Fruit fly (Drosophila melanogaster) whole organism, embryonic: ENCODE measurements around the gene CG33641.

Source experiments
- Adf1 ChIP-seq: fragments of 200-800 bp; sonication (Bioruptor generic); IDR thresholded peaks from 2 replicates; pipeline ENCODE4 v1.3.6; 2022; ENCODE audit warnings: missing biosample characterization, missing genetic modification characterization
- BtbVII ChIP-seq: fragments of 200-800 bp; sonication (Bioruptor generic); optimal IDR thresholded peaks from 3 replicates; lab custom pipeline; 2017; ENCODE audit warnings: missing biosample characterization, mild to moderate bottlenecking, missing genetic modification characterization
- CG10959 ChIP-seq: fragments of 200-800 bp; sonication (Bioruptor generic); IDR thresholded peaks from 2 replicates; pipeline ENCODE4 v1.3.6; 2022; ENCODE audit warnings: missing biosample characterization, missing genetic modification characterization
- CG12659 ChIP-seq: fragments of 200-800 bp; sonication (Bioruptor generic); optimal IDR thresholded peaks from 3 replicates; lab custom pipeline; 2017; ENCODE audit warnings: mild to moderate bottlenecking, missing biosample characterization, missing genetic modification reagents, missing genetic modification characterization
- CG14441 ChIP-seq: fragments of 200-800 bp; sonication (Bioruptor generic); IDR thresholded peaks from 2 replicates; pipeline ENCODE4 v1.3.6; 2022; ENCODE audit warnings: missing biosample characterization, missing genetic modification characterization
- CG14860 ChIP-seq: fragments of 200-800 bp; sonication (Bioruptor generic); IDR thresholded peaks from 3 replicates; pipeline ENCODE4 v1.3.6; 2022; ENCODE audit warnings: missing biosample characterization, missing genetic modification characterization; ENCODE audit not compliant: partially characterized antibody
- CG17568 ChIP-seq: fragments of 200-800 bp; sonication (Bioruptor generic); optimal IDR thresholded peaks from 2 replicates; lab custom pipeline; 2018; ENCODE audit warnings: missing biosample characterization, mild to moderate bottlenecking, missing genetic modification characterization, moderate library complexity
- CG2129 ChIP-seq: fragments of 200-800 bp; sonication (Bioruptor generic); IDR thresholded peaks from 2 replicates; pipeline ENCODE4 v1.3.6; 2022; ENCODE audit warnings: missing biosample characterization, missing genetic modification characterization; ENCODE audit not compliant: partially characterized antibody
- CG3726 ChIP-seq: fragments of 200-800 bp; sonication (Bioruptor generic); IDR thresholded peaks from 3 replicates; pipeline ENCODE4, ENCODE4 v1.3.6; 2022; ENCODE audit warnings: missing biosample characterization, missing genetic modification characterization
- CG4730 ChIP-seq: fragments of 200-800 bp; sonication (Bioruptor generic); IDR thresholded peaks from 2 replicates; pipeline ENCODE4 v1.3.6; 2022; ENCODE audit warnings: missing biosample characterization, missing genetic modification characterization
- CG5953 ChIP-seq: fragments of 200-800 bp; sonication (Bioruptor generic); IDR thresholded peaks from 2 replicates; pipeline ENCODE4 v1.3.6; 2022; ENCODE audit warnings: missing biosample characterization, missing genetic modification characterization
- CG6791 ChIP-seq: fragments of 200-800 bp; sonication (Bioruptor generic); IDR thresholded peaks from 3 replicates; pipeline ENCODE4 v1.3.6; 2022; ENCODE audit warnings: missing biosample characterization, missing genetic modification characterization; ENCODE audit not compliant: partially characterized antibody
- CG7786 ChIP-seq: fragments of 200-800 bp; sonication (Bioruptor generic); optimal IDR thresholded peaks from 2 replicates; lab custom pipeline; 2016; ENCODE audit warnings: missing biosample characterization, missing genetic modification characterization
- CG7839 ChIP-seq: fragments of 200-800 bp; sonication (Bioruptor generic); optimal IDR thresholded peaks from 3 replicates; lab custom pipeline; 2018; ENCODE audit warnings: missing biosample characterization, mild to moderate bottlenecking, missing genetic modification characterization, moderate library complexity
- D ChIP-seq, 2 experiments: fragments of 200-800 bp in 1 of 2; fragments of >200 bp in 1 of 2; sonication (Bioruptor generic) in 1 of 2; optimal IDR thresholded peaks; 2 replicates in 1 of 2; 3 replicates in 1 of 2; lab custom pipeline; 2017; ENCODE audit warnings: mild to moderate bottlenecking in 1 of 2, missing biosample characterization in 1 of 2, missing genetic modification characterization in 1 of 2, missing genetic modification reagents in 1 of 2
- D19A ChIP-seq: fragments of 200-800 bp; optimal IDR thresholded peaks from 3 replicates; lab custom pipeline; 2019; ENCODE audit warnings: missing biosample characterization, mild to moderate bottlenecking, missing genetic modification characterization, moderate library complexity
- Ets65A ChIP-seq: fragments of 200-800 bp; sonication (Bioruptor generic); peaks from one replicate; lab custom pipeline; 2016; ENCODE audit warnings: missing biosample characterization, missing genetic modification characterization
- Fer3 ChIP-seq: fragments of 200-800 bp; sonication (Bioruptor generic); optimal IDR thresholded peaks from 2 replicates; lab custom pipeline; 2018; ENCODE audit warnings: missing biosample characterization, mild to moderate bottlenecking, missing genetic modification characterization, moderate library complexity
- HLHmδ ChIP-seq: fragments of 200-800 bp; sonication (Bioruptor generic); optimal IDR thresholded peaks from 2 replicates; lab custom pipeline; 2018; ENCODE audit warnings: missing biosample characterization, mild to moderate bottlenecking, missing genetic modification characterization, moderate library complexity
- HmgZ ChIP-seq: fragments of 200-800 bp; sonication (Bioruptor generic); optimal IDR thresholded peaks from 2 replicates; lab custom pipeline; 2018; ENCODE audit warnings: missing biosample characterization, mild to moderate bottlenecking, missing genetic modification characterization
- Lim3 ChIP-seq: fragments of 200-800 bp; sonication (Bioruptor generic); IDR thresholded peaks from 2 replicates; pipeline ENCODE4 v1.3.6; 2022; ENCODE audit warnings: missing biosample characterization, missing genetic modification characterization
- Meics ChIP-seq: fragments of 200-800 bp; sonication (Bioruptor generic); optimal IDR thresholded peaks from 2 replicates; lab custom pipeline; 2017; ENCODE audit warnings: missing biosample characterization, mild to moderate bottlenecking, missing genetic modification characterization
- Oli ChIP-seq: fragments of 200-800 bp; sonication (Bioruptor generic); optimal IDR thresholded peaks from 2 replicates; lab custom pipeline; 2018; ENCODE audit warnings: missing biosample characterization, mild to moderate bottlenecking, missing genetic modification characterization, moderate library complexity
- Rfx ChIP-seq: fragments of 200-800 bp; sonication (Bioruptor generic); IDR thresholded peaks from 2 replicates; pipeline ENCODE4 v1.3.6; 2022; ENCODE audit warnings: missing biosample characterization, missing genetic modification characterization
- Spps ChIP-seq: fragments of 200-800 bp; sonication (Bioruptor generic); optimal IDR thresholded peaks from 2 replicates; lab custom pipeline; 2018; ENCODE audit warnings: missing biosample characterization, mild to moderate bottlenecking, missing genetic modification characterization
- Stat92E ChIP-seq, 3 experiments: fragments of >200 bp in 2 of 3; fragments of 200-800 bp in 1 of 3; sonication (Bioruptor generic) in 1 of 3; optimal IDR thresholded peaks; 2 replicates each; lab custom pipeline; 2017 to 2019; ENCODE audit warnings: missing biosample characterization in 3 of 3, missing genetic modification characterization in 3 of 3, mild to moderate bottlenecking in 1 of 3, moderate library complexity in 1 of 3
- Tbp ChIP-seq: fragments of >200 bp; optimal IDR thresholded peaks from 2 replicates; lab custom pipeline; 2018; ENCODE audit warnings: missing biosample characterization, missing genetic modification characterization
- ab ChIP-seq: fragments of 200-800 bp; sonication (Bioruptor generic); optimal IDR thresholded peaks from 2 replicates; lab custom pipeline; 2016; ENCODE audit warnings: missing biosample characterization, missing genetic modification characterization
- az2 ChIP-seq: fragments of 200-800 bp; sonication (Bioruptor generic); optimal IDR thresholded peaks from 3 replicates; lab custom pipeline; 2016; ENCODE audit warnings: missing biosample characterization, missing genetic modification characterization
- btn ChIP-seq: fragments of 200-800 bp; sonication (Bioruptor generic); optimal IDR thresholded peaks from 2 replicates; lab custom pipeline; 2016; ENCODE audit warnings: missing biosample characterization, missing genetic modification characterization
- crc ChIP-seq: fragments of 200-800 bp; sonication (Bioruptor generic); optimal IDR thresholded peaks from 2 replicates; lab custom pipeline; 2016; ENCODE audit warnings: missing biosample characterization, missing genetic modification characterization
- crol ChIP-seq: fragments of 200-800 bp; sonication (Bioruptor generic); IDR thresholded peaks from 2 replicates; pipeline ENCODE4 v1.3.6; 2022; ENCODE audit warnings: missing biosample characterization, missing genetic modification characterization
- dpn ChIP-seq, 2 experiments: fragments of 200-800 bp; sonication (Bioruptor generic); optimal IDR thresholded peaks; 3 replicates each; lab custom pipeline; 2016; ENCODE audit warnings: missing biosample characterization in 2 of 2, missing genetic modification characterization in 2 of 2
- emc ChIP-seq: fragments of 200-800 bp; sonication (Bioruptor generic); optimal IDR thresholded peaks from 2 replicates; lab custom pipeline; 2016; ENCODE audit warnings: missing biosample characterization, missing genetic modification characterization
- fd96Cb ChIP-seq: fragments of 200-800 bp; sonication (Bioruptor generic); optimal IDR thresholded peaks from 2 replicates; lab custom pipeline; 2018; ENCODE audit warnings: missing biosample characterization, mild to moderate bottlenecking, missing genetic modification characterization, moderate library complexity
- fru ChIP-seq: fragments of >200 bp; optimal IDR thresholded peaks from 2 replicates; lab custom pipeline; 2017
- ftz-f1 ChIP-seq: fragments of 200-800 bp; sonication (Bioruptor generic); optimal IDR thresholded peaks from 2 replicates; lab custom pipeline; 2016; ENCODE audit warnings: missing biosample characterization, missing genetic modification characterization
- grau ChIP-seq: fragments of 200-800 bp; optimal IDR thresholded peaks from 3 replicates; lab custom pipeline; 2019; ENCODE audit warnings: missing biosample characterization, mild to moderate bottlenecking, missing genetic modification characterization, moderate library complexity
- her ChIP-seq: fragments of 200-800 bp; sonication (Bioruptor generic); optimal IDR thresholded peaks from 2 replicates; lab custom pipeline; 2016; ENCODE audit warnings: missing biosample characterization, missing genetic modification characterization
- jumu ChIP-seq: fragments of 200-800 bp; sonication (Bioruptor generic); optimal IDR thresholded peaks from 3 replicates; lab custom pipeline; 2016; ENCODE audit warnings: missing biosample characterization, missing genetic modification characterization
- pita ChIP-seq: fragments of 200-800 bp; sonication (Bioruptor generic); optimal IDR thresholded peaks from 2 replicates; lab custom pipeline; 2017; ENCODE audit warnings: missing biosample characterization, mild to moderate bottlenecking, missing genetic modification characterization
- pros ChIP-seq: fragments of 200-800 bp; sonication (Bioruptor generic); optimal IDR thresholded peaks from 3 replicates; lab custom pipeline; 2019; ENCODE audit warnings: missing biosample characterization, mild to moderate bottlenecking, missing genetic modification characterization, moderate library complexity
- psq ChIP-seq: fragments of 200-800 bp; sonication (Bioruptor generic); optimal IDR thresholded peaks from 2 replicates; lab custom pipeline; 2017; ENCODE audit warnings: missing biosample characterization, missing genetic modification characterization
- row ChIP-seq: fragments of 200-800 bp; sonication (Bioruptor generic); IDR thresholded peaks from 3 replicates; pipeline ENCODE4 v1.3.6; 2022; ENCODE audit warnings: missing biosample characterization, missing genetic modification characterization
- schlank ChIP-seq: fragments of 200-800 bp; sonication (Bioruptor generic); optimal IDR thresholded peaks from 2 replicates; lab custom pipeline; 2018; ENCODE audit warnings: missing biosample characterization, mild to moderate bottlenecking, missing genetic modification characterization
- seq ChIP-seq: fragments of 200-800 bp; sonication (Bioruptor generic); IDR thresholded peaks from 2 replicates; pipeline ENCODE4 v1.3.6; 2022; ENCODE audit warnings: missing biosample characterization, missing genetic modification characterization
- slp2 ChIP-seq: fragments of 200-800 bp; sonication (Bioruptor generic); optimal IDR thresholded peaks from 2 replicates; lab custom pipeline; 2016; ENCODE audit warnings: missing biosample characterization, missing genetic modification characterization
- sna ChIP-seq: fragments of 200-800 bp; sonication (Bioruptor generic); IDR thresholded peaks from 2 replicates; pipeline ENCODE4 v1.3.6; 2022; ENCODE audit warnings: missing biosample characterization, missing genetic modification characterization; ENCODE audit not compliant: partially characterized antibody
- stwl ChIP-seq: fragments of 200-800 bp; sonication (Bioruptor generic); optimal IDR thresholded peaks from 3 replicates; lab custom pipeline; 2018; ENCODE audit warnings: missing biosample characterization, mild to moderate bottlenecking, missing genetic modification characterization, moderate library complexity
- zfh2 ChIP-seq: fragments of 200-800 bp; sonication (Bioruptor generic); optimal IDR thresholded peaks from 2 replicates; lab custom pipeline; 2016; ENCODE audit warnings: missing biosample characterization, missing genetic modification characterization

CG33641 gene

DNA sequence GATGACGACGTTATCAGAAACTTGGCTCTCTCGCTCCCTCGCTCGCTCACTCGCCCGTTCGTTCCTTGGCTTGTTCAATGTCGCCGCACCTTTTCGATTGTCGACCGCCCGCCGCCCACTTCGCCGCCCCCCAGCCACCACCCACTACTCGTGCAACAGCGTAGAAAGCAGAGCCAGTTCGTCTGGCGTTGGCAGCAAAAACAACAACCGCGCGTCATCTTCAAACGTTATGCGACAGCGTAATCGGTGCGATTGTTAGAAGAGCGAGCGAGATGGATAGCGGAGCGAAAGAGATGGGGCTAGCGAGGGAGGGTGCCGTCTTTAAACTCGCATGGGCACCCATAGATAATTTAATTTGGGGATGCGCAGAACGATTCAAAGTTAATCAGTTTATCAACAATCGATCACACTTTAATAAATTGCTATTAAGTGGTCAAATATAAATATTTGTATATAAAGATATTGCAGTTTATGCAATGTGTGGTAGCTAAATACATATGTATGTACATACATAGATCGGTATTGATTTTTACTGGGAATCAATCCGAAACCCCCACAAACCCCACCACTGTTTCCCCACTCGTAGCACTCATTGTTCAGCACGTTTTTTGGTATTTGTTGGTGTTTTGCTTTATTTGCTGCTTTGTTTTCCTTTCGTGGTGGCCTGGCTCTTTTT lies 14.4 kb upstream of the CG33641 start (continued):
- TF ChIP-seq Meics (GFP tag; lab: Kevin White, UChicago): peak; percentile 67
- no peak for TF ChIP-seq slp2 (GFP tag; lab: Kevin White, UChicago)
- TF ChIP-seq grau (tag; lab: Kevin White, UChicago): peak; percentile 74
- TF ChIP-seq Oli (tag; lab: Kevin White, UChicago): peak; percentile 64
- TF ChIP-seq schlank: peak; percentile 3
- no peak for TF ChIP-seq CG17568 (GFP tag; lab: Kevin White, UChicago)
- TF ChIP-seq row (GFP tag; lab: Robert Waterston, UW): no peak; the same call in none of the 3 replicates
- no peak for TF ChIP-seq crc (GFP tag; lab: Kevin White, UChicago)
- peak; percentile 61 for TF ChIP-seq Fer3 (tag; lab: Kevin White, UChicago)
- peak; percentile 68 for TF ChIP-seq zfh2 (GFP tag; lab: Kevin White, UChicago)
- TF ChIP-seq CG6791: no peak
- TF ChIP-seq seq: peak; percentile 44; the same call in 1 of the 2 replicates
- TF ChIP-seq HmgZ (tag; lab: Kevin White, UChicago): no peak
- no peak for TF ChIP-seq CG7786 (GFP tag; lab: Kevin White, UChicago)
- 0 out of 3 replicates have a peak, but pooled peaks have one; percentile 36 for TF ChIP-seq CG3726
- peak; percentile 45 for TF ChIP-seq CG7839 (tag; lab: Kevin White, UChicago)
- TF ChIP-seq her: no peak
- no peak for TF ChIP-seq D (optimal IDR thresholded peaks at IDR 0.05; lab: Kevin White, UChicago)
- TF ChIP-seq D (GFP tag; optimal IDR thresholded peaks at IDR 0.05; lab: Kevin White, UChicago): no peak
- TF ChIP-seq ftz-f1: no peak
- TF ChIP-seq CG4730 (GFP tag; lab: Robert Waterston, UW): no peak
- no peak for TF ChIP-seq D19A
- TF ChIP-seq psq (GFP tag; lab: Kevin White, UChicago): no peak
- peak; percentile 33 for TF ChIP-seq BtbVII
- no peak for TF ChIP-seq az2 (GFP tag; lab: Kevin White, UChicago)
- TF ChIP-seq CG5953 (GFP tag; lab: Robert Waterston, UW): no peak
- no peak for TF ChIP-seq Tbp (GFP tag; lab: Kevin White, UChicago)
- no peak for TF ChIP-seq btn (GFP tag; lab: Kevin White, UChicago)
- TF ChIP-seq CG2129 (GFP tag; lab: Robert Waterston, UW): no peak
- TF ChIP-seq pros (GFP tag; lab: Kevin White, UChicago): peak; percentile 32
- peak; percentile 52; the same call in 1 of the 2 replicates for TF ChIP-seq CG14441 (GFP tag; lab: Robert Waterston, UW)
- no peak for TF ChIP-seq jumu (GFP tag; lab: Kevin White, UChicago)
- no peak for TF ChIP-seq ab (GFP tag; lab: Kevin White, UChicago)
- no peak for TF ChIP-seq Spps
- TF ChIP-seq sna (GFP tag; lab: Robert Waterston, UW): 0 out of 2 replicates have a peak, but pooled peaks have one; percentile 17
- peak; percentile 79 for TF ChIP-seq Rfx (GFP tag; lab: Robert Waterston, UW)
- TF ChIP-seq HLHmδ (GFP tag; lab: Kevin White, UChicago): no peak
- no peak for TF ChIP-seq pita (GFP tag; lab: Kevin White, UChicago)
- no peak for TF ChIP-seq stwl
- peak; percentile 62 for TF ChIP-seq CG12659 (GFP tag; lab: Kevin White, UChicago)
- no peak for TF ChIP-seq Stat92E (GFP tag; optimal IDR thresholded peaks at IDR 0.05; lab: Kevin White, UChicago)
- no peak for TF ChIP-seq CG14860 (GFP tag; lab: Robert Waterston, UW)
- peak; percentile 30 for TF ChIP-seq fd96Cb (tag; lab: Kevin White, UChicago)
- no peak for TF ChIP-seq CG10959 (GFP tag; lab: Robert Waterston, UW)
- TF ChIP-seq emc (GFP tag; lab: Kevin White, UChicago): no peak
- peak; percentile 95 for TF ChIP-seq crol (GFP tag; lab: Robert Waterston, UW)
- TF ChIP-seq dpn (GFP tag; optimal IDR thresholded peaks at IDR 0.05; lab: Kevin White, UChicago): peak in 1 of 2 experiments; percentile 26
- no peak for TF ChIP-seq Ets65A (GFP tag; lab: Kevin White, UChicago)
- TF ChIP-seq Lim3: no peak
- peak; percentile 49; the same call in 1 of the 2 replicates for TF ChIP-seq Adf1 (GFP tag; lab: Robert Waterston, UW)
- no peak for TF ChIP-seq fru (lab: Kevin White, UChicago)
